Worm (Caenorhabditis elegans): ENCODE measurements around the gene F59B10.4.

Gene F59B10.4

ce11 chrII:10563368-10563767 is 44.5 kb upstream of the F59B10.4 start, which contains the start of gene cdc-48.1 (continued):
- TF ChIP-seq snpc-1.3 (tag; optimal IDR thresholded peaks at IDR 0.05; ENCODE audit: insufficient read depth) = peak; percentile 98

- TF ChIP-seq athp-1 (tag; optimal IDR thresholded peaks at IDR 0.05) (peak; percentile 44), ceh-58 (GFP tag; IDR thresholded peaks at IDR 0.05) (no peak), ztf-26 (tag; optimal IDR thresholded peaks at IDR 0.05) (no peak), nfyb-1 (GFP tag; IDR thresholded peaks at IDR 0.05) (peak; percentile 23; the same call in 1 of the 2 replicates), fkh-3 (tag; optimal IDR thresholded peaks at IDR 0.05) (no peak), hmg-20 (GFP tag; IDR thresholded peaks at IDR 0.05) (no peak), ceh-100 (GFP tag; IDR thresholded peaks at IDR 0.05) (no peak), tbp1 (GFP tag; optimal IDR thresholded peaks at IDR 0.05) (peak; percentile 9), rec-8 (tag; optimal IDR thresholded peaks at IDR 0.05) (no peak), repo-1 (tag; optimal IDR thresholded peaks at IDR 0.05) (no peak), ztf-3 (GFP tag; optimal IDR thresholded peaks at IDR 0.05) (no peak), ekl-4 (GFP tag; IDR thresholded peaks at IDR 0.05) (0 out of 2 replicates have a peak, but pooled peaks have one; percentile 60), let-526 (GFP tag; IDR thresholded peaks at IDR 0.05) (no peak), D2030.7 (GFP tag; IDR thresholded peaks at IDR 0.05) (no peak), F57A8.1 (GFP tag; optimal IDR thresholded peaks at IDR 0.05) (no peak), aptf-2 (GFP tag; conservative IDR thresholded peaks at IDR 0.05) (no peak), ztf-22 (GFP tag; optimal IDR thresholded peaks at IDR 0.05) (no peak), die-1 (tag; optimal IDR thresholded peaks at IDR 0.05) (peak; percentile 47), B0261.1 (tag; optimal IDR thresholded peaks at IDR 0.05) (no peak), ama-1 (optimal IDR thresholded peaks at IDR 0.05) (peak; percentile 28), ama-1 (GFP tag; optimal IDR thresholded peaks at IDR 0.05) (peak in 1 of 2 experiments; percentile 48), tlf-1 (GFP tag; optimal IDR thresholded peaks at IDR 0.05) (no peak), chd-7 (tag; optimal IDR thresholded peaks at IDR 0.05) (no peak), nhr-80 (tag; optimal IDR thresholded peaks at IDR 0.05) (no peak), snpc-4 (GFP tag; optimal IDR thresholded peaks at IDR 0.05) (peak; percentile 6), snpc-4 (tag; optimal IDR thresholded peaks at IDR 0.05) (no peak), mes-4 (tag; optimal IDR thresholded peaks at IDR 0.05) (no peak), lsy-27 (tag; optimal IDR thresholded peaks at IDR 0.05; ENCODE audit: borderline replicate concordance, insufficient read depth) (no peak), let-607 (tag; optimal IDR thresholded peaks at IDR 0.05) (no peak), mxl-1 (tag; optimal IDR thresholded peaks at IDR 0.05) (no peak), F55B11.4 (tag; optimal IDR thresholded peaks at IDR 0.05; ENCODE audit: borderline replicate concordance, insufficient read depth) (no peak), snpc-1.1 (tag; optimal IDR thresholded peaks at IDR 0.05; ENCODE audit: insufficient read depth) (no peak), ceh-79 (tag; optimal IDR thresholded peaks at IDR 0.05) (no peak), hsf-1 (GFP tag; IDR thresholded peaks at IDR 0.05) (peak; percentile 53), aptf-3 (GFP tag; IDR thresholded peaks at IDR 0.05) (no peak), ztf-6 (GFP tag; IDR thresholded peaks at IDR 0.05) (no peak), bed-2 (GFP tag; IDR thresholded peaks at IDR 0.05) (no peak), lin-35 (GFP tag; optimal IDR thresholded peaks at IDR 0.05) (peak in 1 of 3 experiments; percentile 41), madf-6 (GFP tag; IDR thresholded peaks at IDR 0.05) (peak; percentile 60; the same call in 1 of the 2 replicates), B0336.3 (GFP tag; IDR thresholded peaks at IDR 0.05) (peak; percentile 31; the same call in 1 of the 2 replicates), snpc-3.4 (tag; optimal IDR thresholded peaks at IDR 0.05) (peak; percentile 81), ets-4 (GFP tag; optimal IDR thresholded peaks at IDR 0.05) (no peak), unc-130 (GFP tag; optimal IDR thresholded peaks at IDR 0.05) (no peak), madf-8 (GFP tag; conservative IDR thresholded peaks at IDR 0.05) (no peak), zim-3 (tag; optimal IDR thresholded peaks at IDR 0.05) (peak; percentile 62)
Observed at ce11 chrII:10559671-10560184, 40.8 kb upstream of the F59B10.4 start.
